Fruit fly (Drosophila melanogaster): ENCODE measurements around the gene Cln3.

Gene Cln3

DNA sequence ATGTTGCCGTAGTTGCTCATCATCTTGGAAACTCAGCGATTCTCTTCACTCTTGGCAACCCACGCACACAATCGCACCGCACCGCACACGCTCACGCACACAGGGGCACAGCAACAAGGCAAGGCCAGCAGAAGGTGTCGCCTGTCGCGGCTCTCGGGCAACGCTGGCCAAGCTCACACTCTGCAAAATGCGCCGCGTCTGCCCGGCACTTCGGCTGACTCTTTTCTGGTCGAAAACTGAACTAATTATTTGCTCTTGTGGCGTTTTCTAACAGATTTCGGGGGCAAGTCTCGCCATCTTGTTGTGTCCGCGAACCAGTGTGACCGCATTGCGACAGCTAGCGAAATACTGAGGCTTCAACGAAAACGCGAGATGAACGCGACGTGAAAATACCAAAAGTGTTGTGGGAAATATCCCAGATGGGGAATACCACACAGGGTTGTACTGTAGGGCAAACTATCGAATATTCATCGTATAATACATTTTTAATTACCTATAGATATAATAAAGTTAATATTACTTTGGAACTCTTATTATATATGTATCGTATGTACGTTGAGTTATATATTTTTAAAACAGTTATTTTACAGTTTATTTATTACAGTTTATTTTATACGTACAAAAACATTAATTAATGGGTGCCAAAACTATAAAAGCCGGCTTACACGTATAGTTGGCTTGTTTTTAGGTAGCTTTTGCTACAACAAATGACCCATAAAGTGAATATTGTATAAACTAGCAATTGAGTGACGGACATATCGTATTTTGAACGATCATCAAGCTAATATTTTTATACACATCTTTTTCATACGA is 32.5 kb upstream of the Cln3 start, which contains the start of the genes MED19 and CG7430 (continued):
- TF ChIP-seq pnt (GFP tag; optimal IDR thresholded peaks at IDR 0.05), result no peak
- TF ChIP-seq Ets97D (GFP tag; optimal IDR thresholded peaks at IDR 0.05), result peak; percentile 72
- no peak for TF ChIP-seq CG1529 (GFP tag; optimal IDR thresholded peaks at IDR 0.05)
- no peak for TF ChIP-seq Vsx1 (GFP tag; optimal IDR thresholded peaks at IDR 0.05)
- TF ChIP-seq jigr1 (GFP tag; IDR thresholded peaks at IDR 0.05), result no peak
- no peak for TF ChIP-seq Bdp1 (GFP tag; optimal IDR thresholded peaks at IDR 0.05)
- TF ChIP-seq Optix (GFP tag; IDR thresholded peaks at IDR 0.05), result no peak
- TF ChIP-seq CG2129 (GFP tag; IDR thresholded peaks at IDR 0.05; ENCODE audit: partially characterized antibody), result no peak
- no peak for TF ChIP-seq CG14667 (GFP tag; IDR thresholded peaks at IDR 0.05)
- no peak for TF ChIP-seq Meics (GFP tag; optimal IDR thresholded peaks at IDR 0.05)
- TF ChIP-seq CG18599 (GFP tag; optimal IDR thresholded peaks at IDR 0.05), result no peak
- TF ChIP-seq ac (GFP tag; optimal IDR thresholded peaks at IDR 0.05), result peak; percentile 34
- TF ChIP-seq CG32532 (GFP tag; IDR thresholded peaks at IDR 0.05), result no peak
- no peak for TF ChIP-seq Nf-YB (GFP tag; optimal IDR thresholded peaks at IDR 0.05)
- no peak for TF ChIP-seq CG12769 (tag; optimal IDR thresholded peaks at IDR 0.05)
- no peak for TF ChIP-seq slou (GFP tag; optimal IDR thresholded peaks at IDR 0.05)
- peak; percentile 36 for TF ChIP-seq stwl (tag; optimal IDR thresholded peaks at IDR 0.05)
- TF ChIP-seq Oli (tag; optimal IDR thresholded peaks at IDR 0.05), result no peak
- no peak for TF ChIP-seq HLH54F (GFP tag; optimal IDR thresholded peaks at IDR 0.05)
- TF ChIP-seq CG17186 (GFP tag; optimal IDR thresholded peaks at IDR 0.05), result no peak
- TF ChIP-seq gro (GFP tag; optimal IDR thresholded peaks at IDR 0.05), result no peak
- TF ChIP-seq Hr78 (GFP tag; optimal IDR thresholded peaks at IDR 0.05), result no peak
- TF ChIP-seq CG4424 (GFP tag; optimal IDR thresholded peaks at IDR 0.05), result peak; percentile 9
- no peak for TF ChIP-seq CG4404 (GFP tag; IDR thresholded peaks at IDR 0.05)
- peak; percentile 42; the same call in 1 of the 2 replicates for TF ChIP-seq MBD-R2 (GFP tag; IDR thresholded peaks at IDR 0.05)
- TF ChIP-seq vnd (GFP tag; IDR thresholded peaks at IDR 0.05; ENCODE audit: partially characterized antibody), result no peak
- no peak for TF ChIP-seq CG11398 (GFP tag; optimal IDR thresholded peaks at IDR 0.05)
- TF ChIP-seq sd (tag; optimal IDR thresholded peaks at IDR 0.05), result no peak
- no peak for TF ChIP-seq al (GFP tag; IDR thresholded peaks at IDR 0.05)
- TF ChIP-seq ash1 (GFP tag; optimal IDR thresholded peaks at IDR 0.05), result no peak
- no peak for TF ChIP-seq dpn (GFP tag; optimal IDR thresholded peaks at IDR 0.05)
- TF ChIP-seq CG2678 (tag; optimal IDR thresholded peaks at IDR 0.05), result no peak
- no peak for TF ChIP-seq Doc2 (GFP tag; IDR thresholded peaks at IDR 0.05)
- no peak for TF ChIP-seq CG18262 (tag; optimal IDR thresholded peaks at IDR 0.05)
- no peak for TF ChIP-seq NC2β (GFP tag; optimal IDR thresholded peaks at IDR 0.05)
- TF ChIP-seq bcd (GFP tag; optimal IDR thresholded peaks at IDR 0.05), result no peak
- TF ChIP-seq ranshi (GFP tag; IDR thresholded peaks at IDR 0.05), result no peak
- no peak for TF ChIP-seq peb (GFP tag; IDR thresholded peaks at IDR 0.05)
- TF ChIP-seq cad (GFP tag; optimal IDR thresholded peaks at IDR 0.05), result no peak
- no peak for TF ChIP-seq lov (optimal IDR thresholded peaks at IDR 0.05)
- no peak for TF ChIP-seq lov (GFP tag; IDR thresholded peaks at IDR 0.05)
- TF ChIP-seq CG9215 (GFP tag; IDR thresholded peaks at IDR 0.05), result no peak
- no peak for TF ChIP-seq Chrac-16 (GFP tag; optimal IDR thresholded peaks at IDR 0.05)
- TF ChIP-seq Sox100B (GFP tag; optimal IDR thresholded peaks at IDR 0.05), result no peak
- TF ChIP-seq Tbp (GFP tag; optimal IDR thresholded peaks at IDR 0.05), result no peak
- TF ChIP-seq kah (GFP tag; optimal IDR thresholded peaks at IDR 0.05), result no peak
- no peak for TF ChIP-seq bab2 (GFP tag; optimal IDR thresholded peaks at IDR 0.05)
- peak; percentile 84 for TF ChIP-seq Jarid2 (GFP tag; optimal IDR thresholded peaks at IDR 0.05)
- peak; percentile 20 for TF ChIP-seq CG9437 (GFP tag; optimal IDR thresholded peaks at IDR 0.05)
- no peak for TF ChIP-seq scrt (GFP tag; optimal IDR thresholded peaks at IDR 0.05)

All from whole organism, embryonic.